Fruit fly (Drosophila melanogaster): Measurements from ENCODE around the gene tbc.
A peak's percentile ranks its signal among the peaks of the same experiment; 100 is the strongest.

The tbc gene

dm6 chrX:20448828-20449427, at the start of gene tbc:
Gene tbc (plus strand): TSS chrX:20449331.
- TF ChIP-seq pan (optimal IDR thresholded peaks at IDR 0.05) = no peak

dm6 chrX:20411635-20412034, 37.5 kb upstream of the tbc start:
- TF ChIP-seq psq (optimal IDR thresholded peaks at IDR 0.05) = no peak
- peak; percentile 42 for TF ChIP-seq CG8478 (optimal IDR thresholded peaks at IDR 0.05)
- TF ChIP-seq Dll (optimal IDR thresholded peaks at IDR 0.05) = no peak

- TF ChIP-seq Dll (optimal IDR thresholded peaks at IDR 0.05) (no peak), CG8478 (optimal IDR thresholded peaks at IDR 0.05) (no peak), pan (optimal IDR thresholded peaks at IDR 0.05) (no peak), EcR (GFP tag; optimal IDR thresholded peaks at IDR 0.05) (no peak), usp (GFP tag; optimal IDR thresholded peaks at IDR 0.05) (no peak), psq (optimal IDR thresholded peaks at IDR 0.05) (no peak)
Measured at dm6 chrX:20413481-20413880, 35.6 kb upstream of the tbc start, which contains the start of gene CG15459. Gene CG15459 (minus strand): TSS chrX:20413581.

- TF ChIP-seq Dll (optimal IDR thresholded peaks at IDR 0.05) = no peak
- TF ChIP-seq usp (GFP tag; optimal IDR thresholded peaks at IDR 0.05) = no peak
- TF ChIP-seq pan (optimal IDR thresholded peaks at IDR 0.05) = no peak
- TF ChIP-seq EcR (GFP tag; optimal IDR thresholded peaks at IDR 0.05) = no peak
- TF ChIP-seq CG8478 (optimal IDR thresholded peaks at IDR 0.05) = no peak
Measured at dm6 chrX:20414099-20414498, 35.0 kb upstream of the tbc start, which contains the start of gene CG15458. Gene CG15458 (minus strand): TSS chrX:20414199.

- TF ChIP-seq Dll (optimal IDR thresholded peaks at IDR 0.05) = no peak
- no peak for TF ChIP-seq psq (optimal IDR thresholded peaks at IDR 0.05)
- no peak for TF ChIP-seq CG8478 (optimal IDR thresholded peaks at IDR 0.05)
- no peak for TF ChIP-seq usp (GFP tag; optimal IDR thresholded peaks at IDR 0.05)
- no peak for TF ChIP-seq pan (optimal IDR thresholded peaks at IDR 0.05)
- no peak for TF ChIP-seq EcR (GFP tag; optimal IDR thresholded peaks at IDR 0.05)
Measured at dm6 chrX:20415444-20415843, 33.7 kb upstream of the tbc start, which contains the start of gene Obp19a. Gene Obp19a (plus strand): TSS chrX:20415744.

- TF ChIP-seq pan (optimal IDR thresholded peaks at IDR 0.05) = no peak
- no peak for TF ChIP-seq psq (optimal IDR thresholded peaks at IDR 0.05)
- TF ChIP-seq Dll (optimal IDR thresholded peaks at IDR 0.05) = no peak
- TF ChIP-seq usp (GFP tag; optimal IDR thresholded peaks at IDR 0.05) = no peak
- no peak for TF ChIP-seq EcR (GFP tag; optimal IDR thresholded peaks at IDR 0.05)
Measured at dm6 chrX:20416433-20416832, 32.7 kb upstream of the tbc start, which contains the start of gene Obp19b. Gene Obp19b (plus strand): TSS chrX:20416733.

dm6 chrX:20418864-20419263, 30.3 kb upstream of the tbc start, which contains the start of gene Obp19c:
Gene Obp19c (minus strand): TSS chrX:20418964.
- no peak for TF ChIP-seq usp (GFP tag; optimal IDR thresholded peaks at IDR 0.05)
- no peak for TF ChIP-seq CG8478 (optimal IDR thresholded peaks at IDR 0.05)
- TF ChIP-seq Dll (optimal IDR thresholded peaks at IDR 0.05) = no peak
- no peak for TF ChIP-seq psq (optimal IDR thresholded peaks at IDR 0.05)
- no peak for TF ChIP-seq pan (optimal IDR thresholded peaks at IDR 0.05)
- no peak for TF ChIP-seq EcR (GFP tag; optimal IDR thresholded peaks at IDR 0.05)

dm6 chrX:20419313-20419712, 29.8 kb upstream of the tbc start, which contains the start of gene Obp19d:
Gene Obp19d (plus strand): TSS chrX:20419613.
- TF ChIP-seq CG8478 (optimal IDR thresholded peaks at IDR 0.05) (no peak), EcR (GFP tag; optimal IDR thresholded peaks at IDR 0.05) (no peak), pan (optimal IDR thresholded peaks at IDR 0.05) (no peak), usp (GFP tag; optimal IDR thresholded peaks at IDR 0.05) (no peak), Dll (optimal IDR thresholded peaks at IDR 0.05) (no peak), psq (optimal IDR thresholded peaks at IDR 0.05) (no peak)

- TF ChIP-seq CG8478 (optimal IDR thresholded peaks at IDR 0.05) (no peak), Dll (optimal IDR thresholded peaks at IDR 0.05) (no peak), psq (optimal IDR thresholded peaks at IDR 0.05) (no peak), pan (optimal IDR thresholded peaks at IDR 0.05) (no peak), usp (GFP tag; optimal IDR thresholded peaks at IDR 0.05) (no peak), EcR (GFP tag; optimal IDR thresholded peaks at IDR 0.05) (no peak)
Measured at dm6 chrX:20423158-20423557, 26.0 kb upstream of the tbc start.

- TF ChIP-seq CG8478 (optimal IDR thresholded peaks at IDR 0.05) = no peak
- TF ChIP-seq psq (optimal IDR thresholded peaks at IDR 0.05) = no peak
- TF ChIP-seq pan (optimal IDR thresholded peaks at IDR 0.05) = no peak
- TF ChIP-seq usp (GFP tag; optimal IDR thresholded peaks at IDR 0.05) = no peak
Measured at dm6 chrX:20423747-20424165, 25.4 kb upstream of the tbc start, which contains the start of the genes Pp4-19C and cactin. Gene Pp4-19C (minus strand): TSS chrX:20424002. Gene cactin (plus strand): TSS chrX:20424069.

dm6 chrX:20426818-20427217, 22.3 kb upstream of the tbc start, which contains the start of gene CG15456:
Gene CG15456 (minus strand): TSS chrX:20427042.
- TF ChIP-seq EcR (GFP tag; optimal IDR thresholded peaks at IDR 0.05) (no peak), Dll (optimal IDR thresholded peaks at IDR 0.05) (no peak), psq (optimal IDR thresholded peaks at IDR 0.05) (no peak), usp (GFP tag; optimal IDR thresholded peaks at IDR 0.05) (no peak), pan (optimal IDR thresholded peaks at IDR 0.05) (no peak), CG8478 (optimal IDR thresholded peaks at IDR 0.05) (no peak)

- no peak for TF ChIP-seq Dll (optimal IDR thresholded peaks at IDR 0.05)
- TF ChIP-seq EcR (GFP tag; optimal IDR thresholded peaks at IDR 0.05) = no peak
Measured at dm6 chrX:20429482-20430204, 19.5 kb upstream of the tbc start, which contains the start of the genes CG11710 and mal. Gene CG11710 (minus strand): TSS chrX:20429673. Gene mal (plus strand): TSS chrX:20429675.

Data from whole organism.